Worm (Caenorhabditis elegans) whole organism, L3 larva: Measurements from ENCODE around the gene frm-8.

Experiments used
- aly-2 ChIP-seq: fragments of 150-350 bp; optimal IDR thresholded peaks from 2 replicates; lab custom pipeline; 2014; ENCODE audit warnings: missing biosample characterization, missing genetic modification characterization
- pha-4 ChIP-seq: fragments of 150-350 bp; optimal IDR thresholded peaks from 2 replicates; lab custom pipeline; 2014; ENCODE audit warnings: missing biosample characterization, missing genetic modification reagents, missing genetic modification characterization
- snpc-4 ChIP-seq: fragments of 150-350 bp; optimal IDR thresholded peaks from 2 replicates; lab custom pipeline; 2014; ENCODE audit warnings: missing biosample characterization, missing genetic modification characterization

ce11 chrIII:3258306-3258705 is 39.4 kb upstream of the frm-8 start, which contains the start of gene nspg-7.2:
- no peak for TF ChIP-seq snpc-4 (tag; lab: Kevin White, UChicago)
- TF ChIP-seq aly-2: no peak
- TF ChIP-seq pha-4 (tag; lab: Kevin White, UChicago): no peak
